Fruit fly (Drosophila melanogaster) whole organism, prepupa: ENCODE measurements around the gene psidin.

Experiments used
- Blimp-1 ChIP-seq: fragments of 200-800 bp; sonication (Bioruptor generic); optimal IDR thresholded peaks from 3 replicates; lab custom pipeline; 2017; ENCODE audit warnings: missing biosample characterization, missing genetic modification characterization, mild to moderate bottlenecking, moderate library complexity, missing genetic modification reagents
- CG10669 ChIP-seq: fragments of 200-800 bp; sonication (Bioruptor generic); optimal IDR thresholded peaks from 3 replicates; lab custom pipeline; 2018; ENCODE audit warnings: missing biosample characterization, mild to moderate bottlenecking, missing genetic modification characterization, moderate library complexity
- CG3919 ChIP-seq: fragments of 200-800 bp; sonication (Bioruptor generic); optimal IDR thresholded peaks from 3 replicates; lab custom pipeline; 2016; ENCODE audit warnings: missing biosample characterization, missing genetic modification characterization
- CG6808 ChIP-seq: fragments of 200-800 bp; sonication (Bioruptor generic); optimal IDR thresholded peaks from 3 replicates; lab custom pipeline; 2017; ENCODE audit warnings: missing biosample characterization, missing genetic modification characterization, mild to moderate bottlenecking, moderate library complexity, missing genetic modification reagents
- CG8632 ChIP-seq: fragments of 200-800 bp; sonication (Bioruptor generic); optimal IDR thresholded peaks from 3 replicates; lab custom pipeline; 2016; ENCODE audit warnings: missing biosample characterization, missing genetic modification characterization
- Eip78C ChIP-seq: fragments of 200-800 bp; sonication (Bioruptor generic); peaks from one replicate; lab custom pipeline; 2016; ENCODE audit warnings: missing biosample characterization, missing genetic modification characterization
- Hr39 ChIP-seq: fragments of 200-800 bp; sonication (Bioruptor generic); optimal IDR thresholded peaks from 2 replicates; lab custom pipeline; 2016; ENCODE audit warnings: missing biosample characterization, missing genetic modification characterization
- Sox102F ChIP-seq: fragments of 200-800 bp; sonication (Bioruptor generic); optimal IDR thresholded peaks from 2 replicates; lab custom pipeline; 2016; ENCODE audit warnings: missing biosample characterization, mild to moderate bottlenecking, missing genetic modification characterization
- eg ChIP-seq: fragments of 200-800 bp; sonication (Bioruptor generic); IDR thresholded peaks from 3 replicates; pipeline ENCODE4 v1.3.6; 2022; ENCODE audit warnings: missing biosample characterization, missing genetic modification characterization
- net ChIP-seq: fragments of 200-800 bp; sonication (Bioruptor generic); optimal IDR thresholded peaks from 3 replicates; lab custom pipeline; 2016; ENCODE audit warnings: missing biosample characterization, missing genetic modification characterization

dm6 chr3R:20031043-20031763 lies 9.7 kb downstream of the psidin start, which contains the start of gene trem:
- TF ChIP-seq Eip78C (GFP tag; lab: Kevin White, UChicago) (peak; percentile 91), Sox102F (GFP tag; lab: Kevin White, UChicago) (no peak), Blimp-1 (GFP tag; lab: Kevin White, UChicago) (peak; percentile 41), net (GFP tag; lab: Kevin White, UChicago) (no peak), CG10669 (no peak), CG3919 (GFP tag; lab: Kevin White, UChicago) (no peak), Hr39 (GFP tag; lab: Kevin White, UChicago) (peak; percentile 77), CG6808 (no peak), CG8632 (peak; percentile 69), eg (GFP tag; lab: Robert Waterston, UW) (peak; percentile 62; the same call in 2 of the 3 replicates)
